Worm (Caenorhabditis elegans) whole organism, dauer: Measurements from ENCODE around the gene C54C6.5.

Source experiments
- unc-62 ChIP-seq: sonication (generic microtip); optimal IDR thresholded peaks from 2 replicates; lab custom pipeline; 2017; ENCODE audit warnings: missing biosample characterization, missing genetic modification reagents, missing genetic modification characterization

Gene C54C6.5

DNA sequence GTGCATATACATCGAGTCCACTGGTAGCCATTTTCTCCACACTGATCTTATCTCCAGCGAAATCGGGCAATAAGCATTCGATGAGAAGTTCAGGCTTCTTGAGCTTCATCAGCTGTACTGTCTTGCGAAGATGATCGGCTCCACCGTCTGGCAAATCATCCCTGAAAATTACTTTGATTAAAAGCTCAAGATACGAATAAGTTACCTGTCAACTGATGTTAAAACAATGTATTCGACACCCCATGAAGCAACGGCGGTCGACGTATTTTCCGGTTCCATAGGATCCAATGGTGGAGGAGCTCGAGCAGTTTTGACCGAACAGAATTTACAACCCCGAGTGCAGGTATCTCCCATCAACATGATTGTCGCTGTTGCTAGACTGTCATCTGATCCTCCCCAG is 45.4 kb downstream of the C54C6.5 start:
- TF ChIP-seq unc-62 (GFP tag; lab: Kevin White, UChicago): no peak

DNA sequence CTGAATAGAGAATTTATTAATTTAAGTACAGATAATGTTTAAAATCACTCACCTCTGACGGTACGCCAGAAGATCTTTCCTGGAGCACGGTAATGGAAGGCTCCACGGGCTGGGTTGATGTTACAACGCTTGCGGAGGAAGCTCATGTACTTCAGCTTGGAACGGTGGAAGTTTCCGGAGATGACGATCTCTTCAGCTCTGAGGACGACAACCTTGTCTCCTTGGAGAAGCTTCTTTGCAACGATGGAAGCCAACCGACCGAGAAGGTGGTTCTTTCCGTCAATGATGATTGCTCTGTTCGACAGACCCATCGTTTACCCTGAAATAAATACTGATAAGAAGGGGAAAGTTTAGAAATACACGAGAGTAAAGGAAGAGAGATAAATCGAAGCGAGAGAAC is 46.4 kb downstream of the C54C6.5 start, which contains the start of gene rpl-16:
TSS of gene rpl-16 (minus strand) at position 319 of the 400 bp plus-strand sequence.
- no peak for TF ChIP-seq unc-62 (GFP tag; lab: Kevin White, UChicago)

DNA sequence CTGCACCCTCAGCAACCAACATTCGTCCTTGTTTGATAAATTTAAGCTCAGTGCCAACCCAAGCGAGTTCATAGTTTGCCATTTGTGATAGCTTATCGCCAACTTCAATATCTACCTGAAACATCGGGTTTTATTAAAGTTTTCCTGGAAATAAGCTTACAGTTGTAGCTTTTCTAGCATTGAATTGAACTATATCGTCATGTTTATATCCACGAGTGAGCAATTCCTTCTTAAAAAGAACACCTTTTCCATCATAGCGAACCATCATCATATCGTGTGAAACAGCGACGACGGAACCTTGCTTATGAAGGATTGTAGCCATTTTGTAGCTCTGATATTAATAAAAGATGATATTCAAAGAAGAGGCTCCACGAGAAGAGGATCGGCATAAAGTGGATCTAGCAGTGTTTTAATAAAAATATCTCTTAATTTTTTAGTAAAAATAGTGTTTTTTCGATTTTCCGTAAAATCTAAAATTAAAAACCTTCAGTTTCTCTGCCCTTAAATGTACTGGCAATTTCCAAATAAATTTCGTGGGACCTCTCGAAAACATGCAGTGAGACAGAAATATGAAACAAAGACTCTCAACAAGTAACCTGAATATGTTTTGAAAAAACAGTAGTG is 47.3 kb downstream of the C54C6.5 start, which contains the start of gene M01F1.8:
TSS of gene M01F1.8 (minus strand) at position 335 of the 624 bp plus-strand sequence.
- no peak for TF ChIP-seq unc-62 (GFP tag; lab: Kevin White, UChicago)

DNA sequence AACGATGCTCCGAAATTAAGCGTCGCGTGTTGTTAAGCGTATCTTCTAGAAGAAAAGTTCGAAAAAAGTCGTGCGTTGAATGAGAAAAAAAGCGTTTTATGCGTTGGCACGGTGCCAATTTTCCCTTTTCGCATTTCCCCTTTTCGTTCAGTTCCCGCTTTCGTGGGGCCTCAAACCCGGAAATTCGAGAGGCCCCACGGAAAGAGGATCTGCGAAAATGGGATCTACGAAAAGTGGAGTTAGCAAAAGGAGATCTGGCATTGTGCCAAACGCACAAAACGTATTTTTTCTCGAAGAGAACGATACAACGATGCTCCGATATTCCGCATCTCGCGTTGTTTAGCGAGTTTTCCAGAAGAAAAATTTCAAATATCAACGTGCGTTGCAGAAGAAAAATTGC is 49.8 kb downstream of the C54C6.5 start:
- no peak for TF ChIP-seq unc-62 (GFP tag; lab: Kevin White, UChicago)
